Worm (Caenorhabditis elegans) whole organism, L3 larva: Measurements from ENCODE around the gene C13E3.1.

Source experiments
- ceh-82 ChIP-seq: fragments of 150-350 bp; optimal IDR thresholded peaks from 2 replicates; lab custom pipeline; 2014; ENCODE audit warnings: missing biosample characterization, missing genetic modification characterization
- fos-1 ChIP-seq: fragments of 150-350 bp; optimal IDR thresholded peaks from 2 replicates; lab custom pipeline; 2014; ENCODE audit warnings: missing biosample characterization, missing genetic modification characterization
- lin-15B ChIP-seq: fragments of 150-350 bp; optimal IDR thresholded peaks from 2 replicates; lab custom pipeline; 2014; ENCODE audit warnings: missing biosample characterization, missing genetic modification characterization
- lin-39 ChIP-seq: fragments of 150-350 bp; optimal IDR thresholded peaks from 2 replicates; lab custom pipeline; 2018; ENCODE audit warnings: missing biosample characterization, missing genetic modification reagents, missing genetic modification characterization
- mdl-1 ChIP-seq: fragments of 150-350 bp; optimal IDR thresholded peaks from 2 replicates; lab custom pipeline; 2014; ENCODE audit warnings: missing biosample characterization, missing genetic modification characterization
- mml-1 ChIP-seq: fragments of 150-350 bp; sonication (generic microtip); optimal IDR thresholded peaks from 3 replicates; lab custom pipeline; 2014; ENCODE audit warnings: missing biosample characterization, missing genetic modification characterization
- nhr-25 ChIP-seq: sonication (generic microtip); optimal IDR thresholded peaks from 2 replicates; lab custom pipeline; 2017; ENCODE audit warnings: missing biosample characterization, missing genetic modification characterization
- nhr-67 ChIP-seq: fragments of 150-350 bp; optimal IDR thresholded peaks from 2 replicates; lab custom pipeline; 2014; ENCODE audit warnings: missing biosample characterization, missing genetic modification characterization
- skn-1 ChIP-seq: fragments of 150-350 bp; optimal IDR thresholded peaks from 2 replicates; lab custom pipeline; 2014; ENCODE audit warnings: missing biosample characterization, missing genetic modification characterization
- zag-1 ChIP-seq: fragments of 150-350 bp; optimal IDR thresholded peaks from 2 replicates; lab custom pipeline; 2014; ENCODE audit warnings: missing biosample characterization, missing genetic modification characterization

- TF ChIP-seq skn-1 (no peak), lin-15B (tag; lab: Kevin White, UChicago) (no peak), nhr-67 (tag; lab: Kevin White, UChicago) (no peak), lin-39 (tag; lab: Kevin White, UChicago) (no peak), zag-1 (tag; lab: Kevin White, UChicago) (no peak), mml-1 (tag; lab: Kevin White, UChicago) (no peak), nhr-25 (tag; lab: Kevin White, UChicago) (no peak), ceh-82 (no peak), mdl-1 (tag; lab: Kevin White, UChicago) (no peak), fos-1 (tag; lab: Kevin White, UChicago) (no peak)
Measured at ce11 chrX:8945011-8945410, 52.1 kb downstream of the C13E3.1 start.
